Worm (Caenorhabditis elegans): ENCODE measurements around the gene tbc-17.

DNA sequence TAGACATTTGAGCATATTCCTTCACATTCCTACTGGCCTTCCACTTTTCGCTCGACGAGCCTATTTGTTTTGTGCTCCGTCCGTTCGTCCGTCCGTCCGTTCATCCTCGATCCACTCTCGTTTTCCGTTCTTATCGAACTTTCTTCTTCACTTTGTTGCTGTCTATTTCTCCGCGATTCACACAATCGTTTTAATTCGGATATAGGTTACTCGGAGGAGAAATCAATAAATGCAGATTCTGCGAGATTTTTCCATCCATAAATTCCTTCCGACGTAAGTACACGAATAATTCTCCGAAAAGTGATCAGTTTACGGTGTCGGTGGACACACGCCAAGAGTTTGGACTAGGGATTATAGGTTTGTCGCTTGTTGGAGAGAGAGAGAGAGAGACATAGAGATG, 1.5 kb upstream of the tbc-17 start:
- TF ChIP-seq lin-11 (tag; optimal IDR thresholded peaks at IDR 0.05) (no peak), zag-1 (tag; optimal IDR thresholded peaks at IDR 0.05) (no peak), R02D3.7 (tag; optimal IDR thresholded peaks at IDR 0.05) (no peak), fos-1 (tag; optimal IDR thresholded peaks at IDR 0.05) (no peak), ztf-1 (GFP tag; conservative IDR thresholded peaks at IDR 0.05) (no peak), lsy-2 (tag; optimal IDR thresholded peaks at IDR 0.05) (no peak)
